Worm (Caenorhabditis elegans) whole organism, late embryonic: ENCODE results near the gene nspb-3.
A peak's percentile ranks its signal among the peaks of the same experiment; 100 is the strongest.
"Not testable (repeated sequence)": the region's sequence is repeated elsewhere in the genome, so short reads cannot be mapped to it uniquely, and the experiment has no call there.

Source experiments
- F13H6.1 ChIP-seq: sonication (generic microtip); optimal IDR thresholded peaks from 2 replicates; lab custom pipeline; 2016; ENCODE audit warnings: missing genetic modification characterization, missing compliant biosample characterization
- K09A11.1 ChIP-seq: sonication (generic microtip); optimal IDR thresholded peaks from 2 replicates; lab custom pipeline; 2017; ENCODE audit warnings: antibody characterized with exemption, mild to moderate bottlenecking, missing genetic modification characterization, missing compliant biosample characterization; ENCODE audit not compliant: insufficient read depth
- T23F11.4 ChIP-seq: fragments of 200-800 bp; sonication (Bioruptor generic); optimal IDR thresholded peaks from 2 replicates; lab custom pipeline; 2018; ENCODE audit warnings: mild to moderate bottlenecking, missing genetic modification characterization, missing compliant biosample characterization
- ceh-14 ChIP-seq: sonication (generic microtip); optimal IDR thresholded peaks from 2 replicates; lab custom pipeline; 2016; ENCODE audit warnings: missing genotype, missing genetic modification characterization, missing compliant biosample characterization
- ceh-18 ChIP-seq: sonication (generic microtip); optimal IDR thresholded peaks from 2 replicates; lab custom pipeline; 2016; ENCODE audit warnings: missing genetic modification characterization, missing compliant biosample characterization
- ceh-19 ChIP-seq: fragments of 200-800 bp; sonication (Bioruptor generic); optimal IDR thresholded peaks from 2 replicates; lab custom pipeline; 2018; ENCODE audit warnings: mild to moderate bottlenecking, missing genetic modification characterization, missing compliant biosample characterization
- ceh-30 ChIP-seq: fragments of 150-350 bp; optimal IDR thresholded peaks from 2 replicates; lab custom pipeline; 2014; ENCODE audit warnings: missing biosample characterization, missing genetic modification characterization
- ceh-34 ChIP-seq: sonication (generic microtip); optimal IDR thresholded peaks from 2 replicates; lab custom pipeline; 2016; ENCODE audit warnings: mild to moderate bottlenecking, missing genetic modification characterization, missing compliant biosample characterization
- ceh-45 ChIP-seq: fragments of 200-800 bp; sonication (Bioruptor generic); IDR thresholded peaks from 2 replicates; pipeline ENCODE4 v1.3.6; 2022; ENCODE audit warnings: missing genetic modification reagents, missing genetic modification characterization, missing compliant biosample characterization
- ceh-48 ChIP-seq: sonication (generic microtip); optimal IDR thresholded peaks from 2 replicates; lab custom pipeline; 2016; ENCODE audit warnings: missing genetic modification characterization, inconsistent platforms, missing compliant biosample characterization
- ceh-9 ChIP-seq: sonication (generic microtip); optimal IDR thresholded peaks from 2 replicates; lab custom pipeline; 2016; ENCODE audit warnings: mild to moderate bottlenecking, missing genetic modification characterization, inconsistent platforms, missing compliant biosample characterization
- che-1 ChIP-seq: sonication (generic microtip); optimal IDR thresholded peaks from 2 replicates; lab custom pipeline; 2016; ENCODE audit warnings: mild to moderate bottlenecking, missing genetic modification characterization, missing compliant biosample characterization
- dve-1 ChIP-seq: sonication (generic microtip); optimal IDR thresholded peaks from 2 replicates; lab custom pipeline; 2017; ENCODE audit warnings: antibody characterized with exemption, mild to moderate bottlenecking, missing genetic modification characterization, missing compliant biosample characterization
- elt-2 ChIP-seq: sonication (generic microtip); optimal IDR thresholded peaks from 2 replicates; lab custom pipeline; 2016; ENCODE audit warnings: missing genetic modification reagents, missing genetic modification characterization, missing compliant biosample characterization
- elt-4 ChIP-seq: sonication (generic microtip); optimal IDR thresholded peaks from 2 replicates; lab custom pipeline; 2016; ENCODE audit warnings: missing genetic modification characterization, missing compliant biosample characterization
- ets-4 ChIP-seq: sonication (generic microtip); optimal IDR thresholded peaks from 2 replicates; lab custom pipeline; 2016; ENCODE audit warnings: missing genetic modification characterization, missing compliant biosample characterization
- fkh-6 ChIP-seq: sonication (generic microtip); optimal IDR thresholded peaks from 2 replicates; lab custom pipeline; 2016; ENCODE audit warnings: missing genetic modification characterization, missing compliant biosample characterization
- gmeb-2 ChIP-seq: sonication (generic microtip); optimal IDR thresholded peaks from 2 replicates; lab custom pipeline; 2016; ENCODE audit warnings: missing genetic modification characterization, inconsistent platforms, missing compliant biosample characterization
- hlh-15 ChIP-seq: sonication (generic microtip); optimal IDR thresholded peaks from 2 replicates; lab custom pipeline; 2016; ENCODE audit warnings: missing genetic modification characterization, missing compliant biosample characterization
- hlh-30 ChIP-seq: sonication (generic microtip); optimal IDR thresholded peaks from 2 replicates; lab custom pipeline; 2017; ENCODE audit warnings: antibody characterized with exemption, missing genetic modification characterization, missing compliant biosample characterization; ENCODE audit not compliant: insufficient read depth
- hlh-6 ChIP-seq: sonication (generic microtip); optimal IDR thresholded peaks from 2 replicates; lab custom pipeline; 2016; ENCODE audit warnings: missing genotype, missing genetic modification characterization, missing compliant biosample characterization
- lim-6 ChIP-seq: sonication (generic microtip); optimal IDR thresholded peaks from 2 replicates; lab custom pipeline; 2016; ENCODE audit warnings: missing genetic modification characterization, missing compliant biosample characterization
- mec-3 ChIP-seq: sonication (generic microtip); optimal IDR thresholded peaks from 2 replicates; lab custom pipeline; 2016; ENCODE audit warnings: borderline replicate concordance, missing genetic modification characterization, missing compliant biosample characterization
- npax-4 ChIP-seq: sonication (generic microtip); optimal IDR thresholded peaks from 2 replicates; lab custom pipeline; 2016; ENCODE audit warnings: missing genetic modification characterization, missing compliant biosample characterization
- pax-1 ChIP-seq: fragments of 150-350 bp; optimal IDR thresholded peaks from 2 replicates; lab custom pipeline; 2014; ENCODE audit warnings: missing biosample characterization, missing genetic modification characterization
- pqm-1 ChIP-seq: sonication (generic microtip); optimal IDR thresholded peaks from 2 replicates; lab custom pipeline; 2016; ENCODE audit warnings: missing genetic modification characterization, missing compliant biosample characterization
- pros-1 ChIP-seq: fragments of 150-350 bp; optimal IDR thresholded peaks from 2 replicates; lab custom pipeline; 2014; ENCODE audit warnings: missing biosample characterization, missing genetic modification reagents, missing genetic modification characterization
- syd-9 ChIP-seq: sonication (generic microtip); optimal IDR thresholded peaks from 2 replicates; lab custom pipeline; 2016; ENCODE audit warnings: mild to moderate bottlenecking, missing genetic modification characterization, moderate library complexity, missing compliant biosample characterization
- ttx-3 ChIP-seq: sonication (generic microtip); optimal IDR thresholded peaks from 2 replicates; lab custom pipeline; 2016; ENCODE audit warnings: missing genetic modification reagents, missing genetic modification characterization, missing compliant biosample characterization
- unc-86 ChIP-seq: sonication (generic microtip); optimal IDR thresholded peaks from 2 replicates; lab custom pipeline; 2016; ENCODE audit warnings: missing genetic modification characterization, missing compliant biosample characterization
- zip-5 ChIP-seq: sonication (generic microtip); optimal IDR thresholded peaks from 2 replicates; lab custom pipeline; 2016; ENCODE audit warnings: missing genetic modification characterization, missing compliant biosample characterization

The nspb-3 gene

ce11 chrIV:6601213-6601724 lies 6.5 kb upstream of the nspb-3 start, which contains the start of gene sup-36:
sup-36 (plus strand) TSS chrIV:6601674.
- TF ChIP-seq ceh-34 (tag; lab: Kevin White, UChicago) (no peak), npax-4 (tag; lab: Kevin White, UChicago) (no peak), hlh-30 (peak; percentile 5), ceh-48 (tag; lab: Kevin White, UChicago) (peak; percentile 40), ceh-30 (no peak)
- TF ChIP-seq, all 69 proteins: peak for 2

- no peak for TF ChIP-seq gmeb-2 (tag; lab: Kevin White, UChicago)
- TF ChIP-seq lim-6 (tag; lab: Kevin White, UChicago) = no peak
- no peak for TF ChIP-seq hlh-6 (tag; lab: Kevin White, UChicago)
- no peak for TF ChIP-seq ceh-18
- TF ChIP-seq ets-4 (tag; lab: Kevin White, UChicago) = no peak
- no peak for TF ChIP-seq che-1
- no peak for TF ChIP-seq ceh-14 (tag; lab: Kevin White, UChicago)
- no peak for TF ChIP-seq pqm-1 (tag; lab: Kevin White, UChicago)
- no peak for TF ChIP-seq pax-1 (tag; lab: Kevin White, UChicago)
- no peak for TF ChIP-seq mec-3 (tag; lab: Kevin White, UChicago)
- no peak for TF ChIP-seq ceh-45
- TF ChIP-seq unc-86 (tag; lab: Kevin White, UChicago) = no peak
These were observed 4.7 kb upstream of the nspb-3 start, which contains the start of gene F38A5.8 for ce11 chrIV:6599447-6599846. F38A5.8 (plus strand) TSS chrIV:6599747.

- TF ChIP-seq K09A11.1, ceh-14, lim-6 (tag; lab: Kevin White, UChicago): not testable (repeated sequence)
These were observed 4.0 kb upstream of the nspb-3 start, which contains the start of gene nspb-5 for ce11 chrIV:6598740-6599139. nspb-5 (plus strand) TSS chrIV:6599040.

ce11 chrIV:6597918-6598317 lies 3.1 kb upstream of the nspb-3 start, which contains the start of gene nspb-4:
nspb-4 (plus strand) TSS chrIV:6598218.
- not testable (repeated sequence) for TF ChIP-seq ceh-9, elt-2, zip-5 (tag; lab: Kevin White, UChicago)

- no peak for TF ChIP-seq pros-1 (tag; lab: Kevin White, UChicago)
- TF ChIP-seq pqm-1 (tag; lab: Kevin White, UChicago) = no peak
- no peak for TF ChIP-seq ttx-3 (tag; lab: Kevin White, UChicago)
- TF ChIP-seq fkh-6 (tag; lab: Kevin White, UChicago) = no peak
- TF ChIP-seq mec-3 (tag; lab: Kevin White, UChicago) = no peak
- no peak for TF ChIP-seq hlh-15 (tag; lab: Kevin White, UChicago)
- TF ChIP-seq dve-1 (tag; lab: Kevin White, UChicago) = no peak
- TF ChIP-seq elt-4 = no peak
- TF ChIP-seq hlh-6 (tag; lab: Kevin White, UChicago) = no peak
- no peak for TF ChIP-seq F13H6.1 (tag; lab: Kevin White, UChicago)
- no peak for TF ChIP-seq ceh-45
- TF ChIP-seq K09A11.1 (tag; lab: Kevin White, UChicago) = no peak
- no peak for TF ChIP-seq ceh-19 (GFP tag; lab: Kevin White, UChicago)
- TF ChIP-seq syd-9 (tag; lab: Kevin White, UChicago) = no peak
- TF ChIP-seq T23F11.4 = no peak
- TF ChIP-seq ceh-34 (tag; lab: Kevin White, UChicago) = no peak
These were observed 2.5 kb upstream of the nspb-3 start, which contains the start of gene F38A5.6 for ce11 chrIV:6597298-6597697. F38A5.6 (minus strand) TSS chrIV:6597398.
